Worm (Caenorhabditis elegans) whole organism, mixed stage, embryonic: ENCODE data around the gene C41G6.12.

Experiments used
- M03D4.4 ChIP-seq: sonication (generic microtip); optimal IDR thresholded peaks from 2 replicates; lab custom pipeline; 2017; ENCODE audit warnings: mild to moderate bottlenecking, missing genetic modification characterization, missing compliant biosample characterization
- ceh-43 ChIP-seq: fragments of 200-800 bp; sonication (Bioruptor generic); optimal IDR thresholded peaks from 2 replicates; lab custom pipeline; 2018; ENCODE audit warnings: mild to moderate bottlenecking, missing genetic modification characterization, moderate library complexity, missing compliant biosample characterization
- elt-1 ChIP-seq: sonication (generic microtip); optimal IDR thresholded peaks from 2 replicates; lab custom pipeline; 2017; ENCODE audit warnings: missing genetic modification characterization, mild to moderate bottlenecking, missing compliant biosample characterization, antibody characterized with exemption, moderate library complexity, borderline replicate concordance; ENCODE audit not compliant: insufficient read depth
- elt-3 ChIP-seq: fragments of 150-350 bp; optimal IDR thresholded peaks from 2 replicates; lab custom pipeline; 2014; ENCODE audit warnings: missing biosample characterization, missing genetic modification characterization
- hlh-1 ChIP-seq: fragments of 150-350 bp; optimal IDR thresholded peaks from 2 replicates; lab custom pipeline; 2014; ENCODE audit warnings: missing biosample characterization, missing genetic modification reagents, missing genetic modification characterization
- mep-1 ChIP-seq: fragments of 150-350 bp; optimal IDR thresholded peaks from 2 replicates; lab custom pipeline; 2017; ENCODE audit warnings: missing biosample characterization, missing genetic modification reagents, missing genetic modification characterization, inconsistent platforms
- nhr-12 ChIP-seq: fragments of 150-350 bp; optimal IDR thresholded peaks from 2 replicates; lab custom pipeline; 2014; ENCODE audit warnings: missing biosample characterization, missing genetic modification characterization
- nhr-76 ChIP-seq: sonication (generic microtip); optimal IDR thresholded peaks from 2 replicates; lab custom pipeline; 2017; ENCODE audit warnings: missing biosample characterization, missing genetic modification characterization
- pha-4 ChIP-seq: fragments of 150-350 bp; optimal IDR thresholded peaks from 2 replicates; lab custom pipeline; 2018; ENCODE audit warnings: missing biosample characterization, missing genetic modification reagents, missing genetic modification characterization
- snpc-4 ChIP-seq: fragments of 150-350 bp; optimal IDR thresholded peaks from 2 replicates; lab custom pipeline; 2014; ENCODE audit warnings: missing biosample characterization, missing genetic modification characterization
- sptf-1 ChIP-seq: sonication (generic microtip); optimal IDR thresholded peaks from 2 replicates; lab custom pipeline; 2017; ENCODE audit warnings: mild to moderate bottlenecking, missing genetic modification characterization, moderate library complexity, missing compliant biosample characterization
- zip-8 ChIP-seq: fragments of 150-350 bp; optimal IDR thresholded peaks from 2 replicates; lab custom pipeline; 2014; ENCODE audit warnings: missing biosample characterization, missing genetic modification characterization

- TF ChIP-seq ceh-43 (no peak), nhr-12 (tag; lab: Kevin White, UChicago) (no peak), elt-3 (tag; lab: Kevin White, UChicago) (no peak), pha-4 (no peak), M03D4.4 (tag; lab: Kevin White, UChicago) (no peak), nhr-76 (tag; lab: Kevin White, UChicago) (no peak), elt-1 (tag; lab: Kevin White, UChicago) (no peak), sptf-1 (tag; lab: Kevin White, UChicago) (no peak), snpc-4 (tag; lab: Kevin White, UChicago) (no peak), mep-1 (no peak), hlh-1 (no peak), zip-8 (tag; lab: Kevin White, UChicago) (no peak)
These were observed 28.1 kb upstream of the C41G6.12 start, which contains the start of gene nhr-164 for ce11 chrV:15235661-15236060.
